Fruit fly (Drosophila melanogaster) whole organism, embryonic: ENCODE results near the gene Rcd-1r.

Experiments used
- Bdp1 ChIP-seq: fragments of 200-800 bp; sonication (Bioruptor generic); optimal IDR thresholded peaks from 3 replicates; lab custom pipeline; 2016; ENCODE audit warnings: missing biosample characterization, missing genetic modification characterization
- CG10654 ChIP-seq: fragments of 200-800 bp; sonication (Bioruptor generic); optimal IDR thresholded peaks from 2 replicates; lab custom pipeline; 2016; ENCODE audit warnings: missing biosample characterization, missing genetic modification characterization
- CG11696 ChIP-seq: fragments of 200-800 bp; sonication (Bioruptor generic); IDR thresholded peaks from 2 replicates; pipeline ENCODE4 v1.3.6; 2022; ENCODE audit warnings: missing biosample characterization, missing genetic modification characterization
- CG12942 ChIP-seq: fragments of 200-800 bp; sonication (Bioruptor generic); optimal IDR thresholded peaks from 3 replicates; lab custom pipeline; 2016; ENCODE audit warnings: missing biosample characterization, missing genetic modification characterization
- CG13624 ChIP-seq: fragments of 200-800 bp; sonication (Bioruptor generic); optimal IDR thresholded peaks from 2 replicates; lab custom pipeline; 2016; ENCODE audit warnings: missing biosample characterization, missing genetic modification characterization
- CG14667 ChIP-seq: fragments of 200-800 bp; sonication (Bioruptor generic); IDR thresholded peaks from 2 replicates; pipeline ENCODE4 v1.3.6; 2022; ENCODE audit warnings: missing biosample characterization, missing genetic modification characterization
- CG15269 ChIP-seq: fragments of 200-800 bp; sonication (Bioruptor generic); optimal IDR thresholded peaks from 2 replicates; lab custom pipeline; 2018; ENCODE audit warnings: missing biosample characterization, mild to moderate bottlenecking, missing genetic modification characterization, moderate library complexity
- CG1529 ChIP-seq: fragments of 200-800 bp; sonication (Bioruptor generic); optimal IDR thresholded peaks from 3 replicates; lab custom pipeline; 2018; ENCODE audit warnings: missing biosample characterization, missing genetic modification characterization
- CG1602 ChIP-seq: fragments of 200-800 bp; sonication (Bioruptor generic); optimal IDR thresholded peaks from 3 replicates; lab custom pipeline; 2016; ENCODE audit warnings: missing biosample characterization, missing genetic modification characterization
- CG16813 ChIP-seq: fragments of 200-800 bp; sonication (Bioruptor generic); IDR thresholded peaks from 3 replicates; pipeline ENCODE4 v1.3.6; 2022; ENCODE audit warnings: missing biosample characterization, missing genetic modification characterization; ENCODE audit not compliant: partially characterized antibody
- CG17359 ChIP-seq: fragments of 200-800 bp; sonication (Bioruptor generic); optimal IDR thresholded peaks from 3 replicates; lab custom pipeline; 2018; ENCODE audit warnings: missing biosample characterization, mild to moderate bottlenecking, missing genetic modification characterization, moderate library complexity
- CG2199 ChIP-seq: fragments of 200-800 bp; sonication (Bioruptor generic); IDR thresholded peaks from 3 replicates; pipeline ENCODE4 v1.3.6; 2022; ENCODE audit warnings: missing biosample characterization, missing genetic modification characterization
- CG2889 ChIP-seq: fragments of 200-800 bp; sonication (Bioruptor generic); IDR thresholded peaks from 3 replicates; pipeline ENCODE4 v1.3.6; 2022; ENCODE audit warnings: missing biosample characterization, missing genetic modification characterization
- CG30020 ChIP-seq: fragments of 200-800 bp; optimal IDR thresholded peaks from 2 replicates; lab custom pipeline; 2019; ENCODE audit warnings: missing biosample characterization, mild to moderate bottlenecking, missing genetic modification characterization, moderate library complexity
- CG31365 ChIP-seq: fragments of 200-800 bp; sonication (Bioruptor generic); optimal IDR thresholded peaks from 2 replicates; lab custom pipeline; 2018; ENCODE audit warnings: missing biosample characterization, mild to moderate bottlenecking, missing genetic modification characterization
- CG3407 ChIP-seq: fragments of 200-800 bp; sonication (Bioruptor generic); optimal IDR thresholded peaks from 2 replicates; lab custom pipeline; 2018; ENCODE audit warnings: missing biosample characterization, mild to moderate bottlenecking, missing genetic modification characterization
- CG34376 ChIP-seq: fragments of 200-800 bp; sonication (Bioruptor generic); optimal IDR thresholded peaks from 2 replicates; lab custom pipeline; 2018; ENCODE audit warnings: missing biosample characterization, mild to moderate bottlenecking, missing genetic modification characterization
- CG6813 ChIP-seq: fragments of 200-800 bp; sonication (Bioruptor generic); optimal IDR thresholded peaks from 2 replicates; lab custom pipeline; 2017; ENCODE audit warnings: missing biosample characterization, missing genetic modification characterization, mild to moderate bottlenecking, moderate library complexity, missing genetic modification reagents
- CG7987 ChIP-seq: fragments of 200-800 bp; sonication (Bioruptor generic); optimal IDR thresholded peaks from 2 replicates; lab custom pipeline; 2018; ENCODE audit warnings: missing biosample characterization, mild to moderate bottlenecking, missing genetic modification characterization, moderate library complexity
- CG8388 ChIP-seq: fragments of 200-800 bp; sonication (Bioruptor generic); optimal IDR thresholded peaks from 2 replicates; lab custom pipeline; 2019; ENCODE audit warnings: missing biosample characterization, mild to moderate bottlenecking, missing genetic modification characterization, moderate library complexity
- CG9609 ChIP-seq: fragments of 200-800 bp; sonication (Bioruptor generic); optimal IDR thresholded peaks from 3 replicates; lab custom pipeline; 2016; ENCODE audit warnings: missing biosample characterization, missing genetic modification characterization
- CHES-1-like ChIP-seq: fragments of 200-800 bp; sonication (Bioruptor generic); optimal IDR thresholded peaks from 2 replicates; lab custom pipeline; 2016; ENCODE audit warnings: missing biosample characterization, missing genetic modification characterization
- E2f1 ChIP-seq: fragments of 200-800 bp; sonication (Bioruptor generic); IDR thresholded peaks from 2 replicates; pipeline ENCODE4 v1.3.6; 2022; ENCODE audit warnings: missing biosample characterization, missing genetic modification characterization
- Lpt ChIP-seq: fragments of >200 bp; optimal IDR thresholded peaks from 2 replicates; lab custom pipeline; 2018; ENCODE audit warnings: missing biosample characterization, missing genetic modification characterization
- Oaz ChIP-seq: fragments of 200-800 bp; sonication (Bioruptor generic); IDR thresholded peaks from 2 replicates; pipeline ENCODE4 v1.3.6; 2022; ENCODE audit warnings: missing biosample characterization, missing genetic modification characterization
- Opbp ChIP-seq: fragments of 200-800 bp; sonication (Bioruptor generic); IDR thresholded peaks from 3 replicates; pipeline ENCODE4 v1.3.6; 2022; ENCODE audit warnings: missing biosample characterization, missing genetic modification characterization; ENCODE audit not compliant: partially characterized antibody
- PHDP ChIP-seq: fragments of 200-800 bp; sonication (Bioruptor generic); optimal IDR thresholded peaks from 3 replicates; lab custom pipeline; 2018; ENCODE audit warnings: missing biosample characterization, mild to moderate bottlenecking, missing genetic modification characterization, moderate library complexity
- Sry-β ChIP-seq: fragments of 200-800 bp; sonication (Bioruptor generic); optimal IDR thresholded peaks from 2 replicates; lab custom pipeline; 2018; ENCODE audit warnings: missing biosample characterization, mild to moderate bottlenecking, missing genetic modification characterization, moderate library complexity
- amos ChIP-seq: fragments of 200-800 bp; sonication (Bioruptor generic); IDR thresholded peaks from 2 replicates; pipeline ENCODE4 v1.3.6; 2022; ENCODE audit warnings: missing biosample characterization, missing genetic modification characterization; ENCODE audit not compliant: partially characterized antibody
- ase ChIP-seq: fragments of 200-800 bp; sonication (Bioruptor generic); IDR thresholded peaks from 3 replicates; pipeline ENCODE4 v1.3.6; 2022; ENCODE audit warnings: missing biosample characterization, missing genetic modification characterization
- az2 ChIP-seq: fragments of 200-800 bp; sonication (Bioruptor generic); optimal IDR thresholded peaks from 3 replicates; lab custom pipeline; 2016; ENCODE audit warnings: missing biosample characterization, missing genetic modification characterization
- bab2 ChIP-seq: fragments of 200-800 bp; sonication (Bioruptor generic); optimal IDR thresholded peaks from 2 replicates; lab custom pipeline; 2016; ENCODE audit warnings: missing biosample characterization, missing genetic modification characterization
- disco-r ChIP-seq: fragments of 200-800 bp; sonication (Bioruptor generic); optimal IDR thresholded peaks from 2 replicates; lab custom pipeline; 2016; ENCODE audit warnings: missing biosample characterization, missing genetic modification characterization
- ftz-f1 ChIP-seq: fragments of 200-800 bp; sonication (Bioruptor generic); optimal IDR thresholded peaks from 2 replicates; lab custom pipeline; 2016; ENCODE audit warnings: missing biosample characterization, missing genetic modification characterization
- gem ChIP-seq: fragments of 200-800 bp; sonication (Bioruptor generic); optimal IDR thresholded peaks from 2 replicates; lab custom pipeline; 2019; ENCODE audit warnings: missing biosample characterization, mild to moderate bottlenecking, missing genetic modification characterization, moderate library complexity
- gro ChIP-seq: fragments of 200-800 bp; sonication (Bioruptor generic); optimal IDR thresholded peaks from 2 replicates; lab custom pipeline; 2016; ENCODE audit warnings: missing biosample characterization, missing genetic modification characterization
- insv ChIP-seq, 2 experiments: fragments of 200-800 bp; sonication (Bioruptor generic); optimal IDR thresholded peaks; 3 replicates each; lab custom pipeline; 2016 to 2018; ENCODE audit warnings: missing biosample characterization in 2 of 2, missing genetic modification characterization in 2 of 2
- jing ChIP-seq: fragments of 200-800 bp; sonication (Bioruptor generic); optimal IDR thresholded peaks from 2 replicates; lab custom pipeline; 2018; ENCODE audit warnings: missing biosample characterization, mild to moderate bottlenecking, missing genetic modification characterization
- knrl ChIP-seq: fragments of 200-800 bp; sonication (Bioruptor generic); IDR thresholded peaks from 3 replicates; pipeline ENCODE4 v1.3.6; 2022; ENCODE audit warnings: missing biosample characterization, missing genetic modification characterization; ENCODE audit not compliant: partially characterized antibody
- mirr ChIP-seq: fragments of 200-800 bp; sonication (Bioruptor generic); optimal IDR thresholded peaks from 3 replicates; lab custom pipeline; 2018; ENCODE audit warnings: missing biosample characterization, mild to moderate bottlenecking, missing genetic modification characterization
- phol ChIP-seq: fragments of 200-800 bp; sonication (Bioruptor generic); optimal IDR thresholded peaks from 3 replicates; lab custom pipeline; 2018; ENCODE audit warnings: missing biosample characterization, mild to moderate bottlenecking, missing genetic modification characterization, moderate library complexity
- pzg ChIP-seq: fragments of 200-800 bp; sonication (Bioruptor generic); optimal IDR thresholded peaks from 3 replicates; lab custom pipeline; 2018; ENCODE audit warnings: missing biosample characterization, mild to moderate bottlenecking, missing genetic modification characterization, moderate library complexity
- sisA ChIP-seq: fragments of 200-800 bp; sonication (Bioruptor generic); IDR thresholded peaks from 2 replicates; pipeline ENCODE4 v1.3.6; 2022; ENCODE audit warnings: missing biosample characterization, missing genetic modification characterization
- so ChIP-seq: fragments of 200-800 bp; sonication (Bioruptor generic); IDR thresholded peaks from 3 replicates; pipeline ENCODE4 v1.3.6; 2022; ENCODE audit warnings: missing biosample characterization, missing genetic modification characterization
- sr ChIP-seq: fragments of 200-800 bp; sonication (Bioruptor generic); IDR thresholded peaks from 3 replicates; pipeline ENCODE4 v1.3.6; 2022; ENCODE audit warnings: missing biosample characterization, missing genetic modification characterization
- sug ChIP-seq: fragments of 200-800 bp; optimal IDR thresholded peaks from 2 replicates; lab custom pipeline; 2019; ENCODE audit warnings: missing biosample characterization, mild to moderate bottlenecking, missing genetic modification characterization, moderate library complexity
- tap ChIP-seq: fragments of 200-800 bp; optimal IDR thresholded peaks from 3 replicates; lab custom pipeline; 2019; ENCODE audit warnings: missing biosample characterization, mild to moderate bottlenecking, missing genetic modification characterization, moderate library complexity
- tgo ChIP-seq: fragments of 200-800 bp; sonication (Bioruptor generic); IDR thresholded peaks from 3 replicates; pipeline ENCODE4 v1.3.6; 2022; ENCODE audit warnings: missing biosample characterization, missing genetic modification characterization
- unc-4 ChIP-seq: fragments of 200-800 bp; sonication (Bioruptor generic); IDR thresholded peaks from 2 replicates; pipeline ENCODE4 v1.3.6; 2022; ENCODE audit warnings: missing biosample characterization, missing genetic modification characterization; ENCODE audit not compliant: partially characterized antibody
- usp ChIP-seq: fragments of >200 bp; optimal IDR thresholded peaks from 2 replicates; lab custom pipeline; 2017; ENCODE audit warnings: missing biosample characterization, missing genetic modification characterization
- zfh1 ChIP-seq: fragments of 200-800 bp; sonication (Bioruptor generic); IDR thresholded peaks from 3 replicates; pipeline ENCODE4 v1.3.6; 2022; ENCODE audit warnings: missing biosample characterization, missing genetic modification characterization

Gene Rcd-1r

DNA sequence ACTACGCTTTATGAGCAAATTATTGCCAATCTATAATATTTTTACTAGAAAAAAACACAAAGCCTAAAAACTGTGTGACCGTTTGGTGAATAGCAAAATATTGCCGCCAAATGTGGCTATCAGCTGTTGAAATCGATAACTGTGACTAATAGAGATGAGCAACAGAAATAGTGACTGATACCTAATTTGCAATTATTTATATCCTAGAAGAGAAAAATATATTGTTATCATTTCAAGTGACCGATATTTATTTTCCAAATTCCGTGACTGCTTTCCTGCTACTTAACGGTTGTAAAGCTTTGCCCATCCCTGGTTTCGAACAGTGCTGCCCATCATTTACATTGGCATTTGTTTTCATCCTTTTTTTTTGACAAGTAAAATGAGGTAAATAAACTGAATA is 16.6 kb downstream of the Rcd-1r start, which contains the start of the genes alien and CG18661 (continued):
- TF ChIP-seq CG17359 (tag; lab: Kevin White, UChicago) = peak; percentile 57
- peak; percentile 83 for TF ChIP-seq gem
- peak in 1 of 2 experiments; percentile 74 for TF ChIP-seq insv (GFP tag; optimal IDR thresholded peaks at IDR 0.05; lab: Kevin White, UChicago)
- TF ChIP-seq CG1529 (GFP tag; lab: Kevin White, UChicago) = no peak
- TF ChIP-seq Bdp1 (GFP tag; lab: Kevin White, UChicago) = peak; percentile 25
- TF ChIP-seq Oaz (GFP tag; lab: Robert Waterston, UW) = peak; percentile 95
- peak; percentile 84 for TF ChIP-seq E2f1 (GFP tag; lab: Robert Waterston, UW)
- no peak for TF ChIP-seq Lpt (GFP tag; lab: Kevin White, UChicago)
- TF ChIP-seq tap (tag; lab: Kevin White, UChicago) = no peak
- peak; percentile 57 for TF ChIP-seq unc-4
- peak; percentile 65 for TF ChIP-seq az2 (GFP tag; lab: Kevin White, UChicago)
- peak; percentile 73; the same call in 1 of the 3 replicates for TF ChIP-seq sr (GFP tag; lab: Robert Waterston, UW)
- TF ChIP-seq CG2199 = peak; percentile 80; the same call in 2 of the 3 replicates
- peak; percentile 81 for TF ChIP-seq CG10654 (GFP tag; lab: Kevin White, UChicago)
- TF ChIP-seq CG1602 = peak; percentile 76
- TF ChIP-seq pzg = peak; percentile 86
- peak; percentile 87 for TF ChIP-seq tgo (GFP tag; lab: Robert Waterston, UW)
- TF ChIP-seq sug (tag; lab: Kevin White, UChicago) = peak; percentile 88
- TF ChIP-seq bab2 (GFP tag; lab: Kevin White, UChicago) = peak; percentile 80
- peak; percentile 70 for TF ChIP-seq Sry-β (GFP tag; lab: Kevin White, UChicago)
- peak; percentile 14 for TF ChIP-seq ftz-f1 (GFP tag; lab: Kevin White, UChicago)
- TF ChIP-seq CG12942 (GFP tag; lab: Kevin White, UChicago) = peak; percentile 80
- peak; percentile 23 for TF ChIP-seq mirr (GFP tag; lab: Kevin White, UChicago)
- peak; percentile 82 for TF ChIP-seq so (GFP tag; lab: Robert Waterston, UW)
- peak; percentile 62 for TF ChIP-seq amos (GFP tag; lab: Robert Waterston, UW)
- peak; percentile 4 for TF ChIP-seq CG34376 (GFP tag; lab: Kevin White, UChicago)
- TF ChIP-seq CG3407 (GFP tag; lab: Kevin White, UChicago) = no peak
- peak; percentile 61 for TF ChIP-seq CG30020
- TF ChIP-seq PHDP = peak; percentile 72
- TF ChIP-seq CG6813 (GFP tag; lab: Kevin White, UChicago) = no peak
- TF ChIP-seq CG14667 (GFP tag; lab: Robert Waterston, UW) = peak; percentile 80
- TF ChIP-seq CG31365 (tag; lab: Kevin White, UChicago) = no peak
- TF ChIP-seq CG13624 (GFP tag; lab: Kevin White, UChicago) = peak; percentile 85
- peak; percentile 88 for TF ChIP-seq ase (GFP tag; lab: Robert Waterston, UW)
- TF ChIP-seq CG16813 (GFP tag; lab: Robert Waterston, UW) = peak; percentile 72
- peak; percentile 50; the same call in 1 of the 2 replicates for TF ChIP-seq CG11696 (GFP tag; lab: Robert Waterston, UW)
- no peak for TF ChIP-seq usp (GFP tag; lab: Kevin White, UChicago)
- peak; percentile 28; the same call in 1 of the 3 replicates for TF ChIP-seq Opbp (GFP tag; lab: Robert Waterston, UW)
- TF ChIP-seq CG2889 (GFP tag; lab: Robert Waterston, UW) = peak; percentile 81
- TF ChIP-seq sisA (GFP tag; lab: Robert Waterston, UW) = peak; percentile 99
- peak; percentile 65 for TF ChIP-seq gro
- TF ChIP-seq CG9609 (GFP tag; lab: Kevin White, UChicago) = peak; percentile 77
- peak; percentile 87 for TF ChIP-seq jing (GFP tag; lab: Kevin White, UChicago)
- peak; percentile 44 for TF ChIP-seq disco-r (GFP tag; lab: Kevin White, UChicago)
- TF ChIP-seq CHES-1-like = peak; percentile 85
- peak; percentile 78 for TF ChIP-seq knrl (GFP tag; lab: Robert Waterston, UW)
- TF ChIP-seq CG7987 (GFP tag; lab: Kevin White, UChicago) = peak; percentile 54
- TF ChIP-seq CG8388 = peak; percentile 46
- TF ChIP-seq CG15269 (tag; lab: Kevin White, UChicago) = peak; percentile 50
- peak; percentile 88 for TF ChIP-seq zfh1 (GFP tag; lab: Robert Waterston, UW)
- peak; percentile 81 for TF ChIP-seq phol (tag; lab: Kevin White, UChicago)
